Fruit fly (Drosophila melanogaster): ENCODE data around the gene mtSSB.
A peak's percentile ranks its signal among the peaks of the same experiment; 100 is the strongest.

Gene mtSSB

DNA sequence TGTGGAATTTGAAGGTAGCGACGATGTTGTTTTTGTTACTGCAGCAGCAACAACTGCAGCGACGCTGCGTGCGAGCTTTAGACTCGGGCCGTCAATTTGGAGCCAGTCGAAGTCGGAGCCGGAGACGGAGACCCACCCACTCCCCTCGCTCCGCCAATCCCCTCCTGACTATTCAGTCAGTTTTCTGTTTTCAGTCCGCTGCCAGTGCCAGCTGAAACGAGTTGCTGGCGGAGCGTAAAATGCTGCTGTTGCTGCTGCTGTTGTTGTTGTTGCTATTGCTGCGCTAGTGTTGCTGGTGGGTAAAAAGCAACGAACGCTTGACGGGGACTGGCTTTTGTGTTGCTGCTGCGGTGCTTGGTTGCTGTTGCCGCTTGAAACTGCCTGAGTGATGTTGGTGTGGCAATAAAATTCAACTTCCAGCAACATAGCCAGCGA is 48.9 kb upstream of the mtSSB start (continued):
- TF ChIP-seq vfl (GFP tag; optimal IDR thresholded peaks at IDR 0.05) (no peak), dmrt11E (tag; optimal IDR thresholded peaks at IDR 0.05) (no peak), CG10543 (GFP tag; optimal IDR thresholded peaks at IDR 0.05) (peak; percentile 97), Aef1 (GFP tag; IDR thresholded peaks at IDR 0.05) (no peak), HLHmδ (GFP tag; optimal IDR thresholded peaks at IDR 0.05) (no peak), CG5180 (GFP tag; optimal IDR thresholded peaks at IDR 0.05) (peak; percentile 90), gsb (GFP tag; IDR thresholded peaks at IDR 0.05) (no peak), ash1 (GFP tag; optimal IDR thresholded peaks at IDR 0.05) (peak; percentile 46), CG12769 (tag; optimal IDR thresholded peaks at IDR 0.05) (peak; percentile 71), pros (GFP tag; optimal IDR thresholded peaks at IDR 0.05) (no peak), Deaf1 (tag; optimal IDR thresholded peaks at IDR 0.05) (peak; percentile 57), CG10274 (GFP tag; optimal IDR thresholded peaks at IDR 0.05) (no peak)

DNA sequence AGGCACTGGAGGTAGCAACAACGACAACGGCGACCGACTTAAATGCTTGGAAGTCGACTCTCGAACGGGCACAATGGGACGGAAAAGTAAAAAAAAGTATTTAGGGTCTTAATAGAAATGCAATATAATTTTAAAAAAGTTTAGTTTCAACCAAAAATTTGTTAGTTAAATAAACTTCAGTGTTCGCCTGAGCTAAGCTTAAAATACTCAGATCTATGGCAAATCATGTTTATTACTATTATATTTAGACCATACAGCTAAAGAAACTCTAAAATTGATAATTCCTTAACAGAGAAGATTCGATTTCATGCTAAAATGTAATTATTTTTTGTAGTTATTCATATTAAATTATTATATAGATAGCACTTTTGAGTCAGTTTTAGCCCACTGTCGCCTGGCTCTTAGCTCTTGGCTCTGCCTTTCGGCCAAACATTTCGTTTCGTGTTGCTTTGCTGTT is 48.4 kb upstream of the mtSSB start:
- peak; percentile 43 for TF ChIP-seq Dip3 (GFP tag; optimal IDR thresholded peaks at IDR 0.05)
- TF ChIP-seq CG6683 (GFP tag; optimal IDR thresholded peaks at IDR 0.05) = peak; percentile 72
- TF ChIP-seq Fer3 (tag; optimal IDR thresholded peaks at IDR 0.05) = peak; percentile 65
- TF ChIP-seq sim (GFP tag; IDR thresholded peaks at IDR 0.05) = no peak
- TF ChIP-seq CG18476 (GFP tag; optimal IDR thresholded peaks at IDR 0.05) = peak; percentile 56
- no peak for TF ChIP-seq CG32767 (GFP tag; IDR thresholded peaks at IDR 0.05)
- peak; percentile 33 for TF ChIP-seq trem (tag; optimal IDR thresholded peaks at IDR 0.05)
- no peak for TF ChIP-seq CG9876 (GFP tag; optimal IDR thresholded peaks at IDR 0.05)
- no peak for TF ChIP-seq lmd (GFP tag; IDR thresholded peaks at IDR 0.05)
- no peak for TF ChIP-seq CHES-1-like (GFP tag; optimal IDR thresholded peaks at IDR 0.05)
- no peak for TF ChIP-seq Bgb (GFP tag; IDR thresholded peaks at IDR 0.05; ENCODE audit: partially characterized antibody)
- TF ChIP-seq CG1233 (GFP tag; optimal IDR thresholded peaks at IDR 0.05) = peak; percentile 81
- peak; percentile 74 for TF ChIP-seq cwo (GFP tag; optimal IDR thresholded peaks at IDR 0.05)
- peak; percentile 55 for TF ChIP-seq Six4 (GFP tag; optimal IDR thresholded peaks at IDR 0.05)
- no peak for TF ChIP-seq lov (optimal IDR thresholded peaks at IDR 0.05)
- no peak for TF ChIP-seq lov (GFP tag; IDR thresholded peaks at IDR 0.05)
- TF ChIP-seq nau (GFP tag; optimal IDR thresholded peaks at IDR 0.05) = peak; percentile 73
- peak; percentile 12 for TF ChIP-seq CG13123 (GFP tag; optimal IDR thresholded peaks at IDR 0.05)
- TF ChIP-seq vnd (GFP tag; IDR thresholded peaks at IDR 0.05; ENCODE audit: partially characterized antibody) = no peak
- peak; percentile 56 for TF ChIP-seq twi (tag; optimal IDR thresholded peaks at IDR 0.05)
- TF ChIP-seq Ada2b (GFP tag; IDR thresholded peaks at IDR 0.05) = no peak
- TF ChIP-seq CG4854 (GFP tag; optimal IDR thresholded peaks at IDR 0.05) = peak; percentile 8
- TF ChIP-seq NFAT (GFP tag; IDR thresholded peaks at IDR 0.05) = no peak
- peak; percentile 75 for TF ChIP-seq CG12104 (GFP tag; optimal IDR thresholded peaks at IDR 0.05)
- peak; percentile 90 for TF ChIP-seq CoRest (tag; optimal IDR thresholded peaks at IDR 0.05)
- no peak for TF ChIP-seq CG12769 (tag; optimal IDR thresholded peaks at IDR 0.05)
- peak; percentile 85 for TF ChIP-seq CG2712 (tag; optimal IDR thresholded peaks at IDR 0.05)
- peak; percentile 72 for TF ChIP-seq caup (GFP tag; optimal IDR thresholded peaks at IDR 0.05; ENCODE audit: severe bottlenecking)
- peak; percentile 58 for TF ChIP-seq tin (GFP tag; optimal IDR thresholded peaks at IDR 0.05)
- TF ChIP-seq crp (GFP tag; optimal IDR thresholded peaks at IDR 0.05) = peak in 1 of 2 experiments; percentile 27
- TF ChIP-seq ttk (GFP tag; IDR thresholded peaks at IDR 0.05) = no peak
- TF ChIP-seq org-1 (GFP tag; optimal IDR thresholded peaks at IDR 0.05) = peak; percentile 74
- peak; percentile 61 for TF ChIP-seq CG9817 (tag; optimal IDR thresholded peaks at IDR 0.05)
- TF ChIP-seq tio (GFP tag; optimal IDR thresholded peaks at IDR 0.05) = peak; percentile 81
- TF ChIP-seq CG12659 (GFP tag; optimal IDR thresholded peaks at IDR 0.05) = peak; percentile 89
- TF ChIP-seq CG3995 (GFP tag; optimal IDR thresholded peaks at IDR 0.05) = no peak
- TF ChIP-seq CG11093 (GFP tag; IDR thresholded peaks at IDR 0.05) = peak; percentile 58; the same call in 1 of the 3 replicates
- TF ChIP-seq GATAe (GFP tag; conservative IDR thresholded peaks at IDR 0.05) = no peak

Measured in whole organism, embryonic.